Fruit fly (Drosophila melanogaster): ENCODE results near the gene Ugt49B2.

Gene Ugt49B2

DNA sequence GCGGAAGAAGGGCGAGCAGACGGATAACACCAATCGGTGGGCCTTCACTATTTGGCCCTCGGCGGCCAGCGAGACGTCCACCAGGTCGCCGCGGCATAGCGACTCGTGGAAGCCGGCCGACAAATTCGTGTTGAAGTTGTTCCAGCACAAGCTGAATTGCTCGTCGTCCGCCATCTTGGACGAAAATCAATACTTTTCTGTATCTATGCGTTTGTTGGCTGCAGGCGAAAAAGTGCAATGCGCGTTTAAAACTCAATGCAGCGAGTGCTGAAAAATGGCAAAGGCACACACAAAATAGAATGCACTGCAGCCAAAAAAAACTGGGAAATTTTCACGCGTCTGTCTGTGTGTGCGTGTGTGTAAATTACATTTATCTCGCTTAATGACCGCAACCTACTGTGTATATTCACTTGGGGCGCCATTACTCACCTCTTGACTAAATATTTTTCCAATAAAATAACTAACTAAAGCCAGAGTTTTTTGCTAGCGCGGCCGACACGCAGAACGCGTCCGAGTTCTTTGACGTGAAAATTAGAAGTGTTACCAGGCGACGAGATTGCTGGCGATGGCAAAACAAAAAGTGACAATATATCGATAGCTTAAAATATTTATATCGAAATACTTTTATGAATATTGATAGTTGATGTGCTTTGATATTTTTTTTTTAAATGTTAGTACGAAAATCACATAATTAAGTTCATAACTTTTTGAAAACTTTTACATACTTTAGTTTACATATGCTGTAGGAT, 22.5 kb downstream of the Ugt49B2 start:
- TF ChIP-seq gl (tag; optimal IDR thresholded peaks at IDR 0.05) (no peak), CG15710 (tag; optimal IDR thresholded peaks at IDR 0.05) (peak; percentile 13), CG34367 (tag; optimal IDR thresholded peaks at IDR 0.05) (no peak), CG4496 (GFP tag; IDR thresholded peaks at IDR 0.05) (no peak), Snoo (tag; optimal IDR thresholded peaks at IDR 0.05) (peak; percentile 6), CG12605 (GFP tag; IDR thresholded peaks at IDR 0.05) (peak; percentile 34), fd96Ca (GFP tag; IDR thresholded peaks at IDR 0.05) (no peak), CG9948 (tag; optimal IDR thresholded peaks at IDR 0.05) (no peak), EcR (GFP tag; optimal IDR thresholded peaks at IDR 0.05) (peak; percentile 12), Ets98B (GFP tag; IDR thresholded peaks at IDR 0.05) (0 out of 2 replicates have a peak, but pooled peaks have one; percentile 34), CG8159 (tag; optimal IDR thresholded peaks at IDR 0.05) (no peak)

- TF ChIP-seq CG34367 (tag; optimal IDR thresholded peaks at IDR 0.05) (no peak), Ets98B (GFP tag; IDR thresholded peaks at IDR 0.05) (peak; percentile 86), rn (GFP tag; IDR thresholded peaks at IDR 0.05) (no peak), CG4496 (GFP tag; IDR thresholded peaks at IDR 0.05) (peak; percentile 80; the same call in 2 of the 3 replicates), Pif1A (GFP tag; optimal IDR thresholded peaks at IDR 0.05) (no peak), CG8301 (tag; optimal IDR thresholded peaks at IDR 0.05) (no peak), CG9948 (tag; optimal IDR thresholded peaks at IDR 0.05) (no peak), CG10348 (GFP tag; IDR thresholded peaks at IDR 0.05) (no peak), Snoo (tag; optimal IDR thresholded peaks at IDR 0.05) (peak; percentile 62), gl (tag; optimal IDR thresholded peaks at IDR 0.05) (no peak), EcR (GFP tag; optimal IDR thresholded peaks at IDR 0.05) (peak; percentile 62), D1 (tag; optimal IDR thresholded peaks at IDR 0.05) (no peak), CG14655 (GFP tag; optimal IDR thresholded peaks at IDR 0.05) (no peak), CG8159 (tag; optimal IDR thresholded peaks at IDR 0.05) (peak; percentile 15), CG32121 (GFP tag; IDR thresholded peaks at IDR 0.05) (peak; percentile 59), CG12605 (GFP tag; IDR thresholded peaks at IDR 0.05) (peak; percentile 65), Pif1B (GFP tag; optimal IDR thresholded peaks at IDR 0.05) (no peak), fd96Ca (GFP tag; IDR thresholded peaks at IDR 0.05) (no peak; the same call in 2 of the 3 replicates), CG15710 (tag; optimal IDR thresholded peaks at IDR 0.05) (peak; percentile 15), CG13204 (GFP tag; optimal IDR thresholded peaks at IDR 0.05) (no peak), CG17806 (tag; optimal IDR thresholded peaks at IDR 0.05) (no peak)
These were observed 23.2 kb downstream of the Ugt49B2 start for dm6 chr3R:21376331-21376761.

DNA sequence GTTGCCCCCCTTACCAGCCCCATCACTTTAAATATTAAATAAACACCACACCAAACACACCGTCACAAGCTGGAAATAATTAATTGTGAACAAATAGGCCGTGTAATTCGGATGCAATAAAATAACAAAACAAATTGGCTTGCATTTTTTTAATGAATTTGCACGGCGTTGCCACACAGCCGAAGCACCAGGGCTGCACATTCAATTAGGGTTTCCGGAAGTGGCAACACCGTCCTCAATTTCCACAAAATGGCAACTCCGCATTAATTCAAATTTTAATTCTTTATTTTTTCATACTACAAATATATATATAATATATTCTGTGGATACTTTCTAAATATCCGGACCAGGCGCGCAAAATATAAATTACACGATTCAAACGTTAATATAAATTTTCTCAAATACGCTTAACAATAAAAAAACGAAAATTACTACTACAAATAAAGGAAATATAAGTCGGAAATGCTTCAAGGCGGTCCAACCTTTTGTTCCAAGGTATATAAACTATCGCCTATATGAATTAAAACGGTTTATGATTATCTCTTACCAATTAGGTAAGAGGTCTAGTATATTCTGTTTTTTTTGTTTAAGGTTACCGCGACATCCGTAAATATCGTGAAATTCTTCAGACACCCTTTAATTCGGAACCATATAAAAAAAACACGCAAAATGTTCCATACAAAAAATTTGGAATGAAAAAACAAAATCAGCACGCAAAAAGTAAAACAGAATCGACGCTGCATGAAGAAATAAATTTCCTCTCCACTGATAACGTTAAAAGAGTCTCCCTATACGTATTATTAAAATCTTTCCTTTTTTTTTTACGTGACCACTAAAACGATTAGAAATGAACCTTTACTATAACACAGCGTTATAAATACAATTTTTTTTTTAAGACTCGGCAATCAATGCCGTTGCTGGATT, 25.9 kb downstream of the Ugt49B2 start:
- TF ChIP-seq CG15710 (tag; optimal IDR thresholded peaks at IDR 0.05) (peak; percentile 28), CG4496 (GFP tag; IDR thresholded peaks at IDR 0.05) (peak; percentile 31; the same call in 1 of the 3 replicates), rn (GFP tag; IDR thresholded peaks at IDR 0.05) (no peak)

DNA sequence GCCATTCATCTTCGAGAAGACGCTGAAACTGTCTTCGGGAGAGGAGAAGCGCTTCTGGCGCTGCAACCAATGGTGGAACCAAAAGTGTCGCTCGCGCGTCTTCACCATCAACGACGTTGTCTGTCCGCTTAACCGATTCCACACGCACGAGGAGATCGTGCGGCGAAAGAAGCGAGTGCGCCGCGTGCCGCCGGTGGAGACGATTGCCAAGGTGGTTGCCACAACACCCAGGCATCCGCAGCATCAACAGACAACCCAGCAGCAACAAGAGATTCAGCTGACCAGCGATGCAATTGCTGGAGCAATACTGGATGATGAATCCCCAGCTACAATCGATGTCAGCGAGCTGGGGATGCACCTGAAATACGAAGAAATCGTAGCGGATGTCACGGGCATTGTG, 31.1 kb downstream of the Ugt49B2 start:
- TF ChIP-seq CG32121 (GFP tag; IDR thresholded peaks at IDR 0.05) (no peak), CG13204 (GFP tag; optimal IDR thresholded peaks at IDR 0.05) (no peak), Ets98B (GFP tag; IDR thresholded peaks at IDR 0.05) (no peak), CG9948 (tag; optimal IDR thresholded peaks at IDR 0.05) (no peak), CG10348 (GFP tag; IDR thresholded peaks at IDR 0.05) (no peak), CG8301 (tag; optimal IDR thresholded peaks at IDR 0.05) (no peak), rn (GFP tag; IDR thresholded peaks at IDR 0.05) (no peak; the same call in 1 of the 2 replicates), CG34367 (tag; optimal IDR thresholded peaks at IDR 0.05) (no peak), CG4496 (GFP tag; IDR thresholded peaks at IDR 0.05) (no peak), CG12605 (GFP tag; IDR thresholded peaks at IDR 0.05) (no peak)

DNA sequence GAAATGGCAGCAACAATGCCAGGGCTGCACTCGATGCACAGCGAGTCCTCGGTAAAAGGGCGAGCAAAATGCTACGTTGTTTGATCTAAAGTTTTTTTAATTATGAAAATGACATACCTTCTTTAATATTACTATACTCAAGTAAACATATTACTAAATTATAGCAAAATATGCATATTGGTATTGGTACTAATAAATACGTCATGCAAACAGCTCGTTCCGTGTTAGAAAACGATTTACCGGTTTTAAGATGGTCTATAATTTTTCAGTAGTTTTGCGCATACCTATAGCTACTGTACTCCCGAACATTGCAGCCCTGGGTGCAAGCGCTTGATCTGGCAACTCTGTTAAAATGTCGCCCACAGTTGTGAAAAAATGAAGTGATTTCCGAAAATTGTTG, 34.3 kb downstream of the Ugt49B2 start:
- no peak; the same call in 1 of the 2 replicates for TF ChIP-seq CG12605 (GFP tag; IDR thresholded peaks at IDR 0.05)
- no peak for TF ChIP-seq CG14655 (GFP tag; optimal IDR thresholded peaks at IDR 0.05)
- peak; percentile 13 for TF ChIP-seq EcR (GFP tag; optimal IDR thresholded peaks at IDR 0.05)
- TF ChIP-seq Pif1B (GFP tag; optimal IDR thresholded peaks at IDR 0.05), result peak; percentile 92
- peak; percentile 94 for TF ChIP-seq CG9948 (tag; optimal IDR thresholded peaks at IDR 0.05)
- TF ChIP-seq D1 (tag; optimal IDR thresholded peaks at IDR 0.05), result no peak
- TF ChIP-seq CG17806 (tag; optimal IDR thresholded peaks at IDR 0.05), result peak; percentile 90
- TF ChIP-seq CG32121 (GFP tag; IDR thresholded peaks at IDR 0.05), result peak; percentile 91
- peak; percentile 93 for TF ChIP-seq CG8301 (tag; optimal IDR thresholded peaks at IDR 0.05)
- TF ChIP-seq CG4496 (GFP tag; IDR thresholded peaks at IDR 0.05), result peak; percentile 94
- TF ChIP-seq CG34367 (tag; optimal IDR thresholded peaks at IDR 0.05), result peak; percentile 90
- TF ChIP-seq CG13204 (GFP tag; optimal IDR thresholded peaks at IDR 0.05), result no peak
- peak; percentile 82 for TF ChIP-seq gl (tag; optimal IDR thresholded peaks at IDR 0.05)
- peak; percentile 95 for TF ChIP-seq Snoo (tag; optimal IDR thresholded peaks at IDR 0.05)
- TF ChIP-seq fd96Ca (GFP tag; IDR thresholded peaks at IDR 0.05), result no peak; the same call in 2 of the 3 replicates
- TF ChIP-seq CG10348 (GFP tag; IDR thresholded peaks at IDR 0.05), result peak; percentile 92
- TF ChIP-seq CG15710 (tag; optimal IDR thresholded peaks at IDR 0.05), result peak; percentile 97
- peak; percentile 96 for TF ChIP-seq CG8159 (tag; optimal IDR thresholded peaks at IDR 0.05)
- TF ChIP-seq Pif1A (GFP tag; optimal IDR thresholded peaks at IDR 0.05), result no peak
- peak; percentile 89 for TF ChIP-seq Ets98B (GFP tag; IDR thresholded peaks at IDR 0.05)
- peak; percentile 84 for TF ChIP-seq rn (GFP tag; IDR thresholded peaks at IDR 0.05)

All from whole organism, pupa.